Worm (Caenorhabditis elegans) whole organism, L1 larva: ENCODE data around the gene sms-1.

ENCODE experiments used
- efl-3 ChIP-seq: fragments of 200-800 bp; sonication (Bioruptor generic); optimal IDR thresholded peaks from 2 replicates; lab custom pipeline; 2018; ENCODE audit warnings: mild to moderate bottlenecking, missing genetic modification characterization, missing compliant biosample characterization
- lin-13 ChIP-seq: fragments of 150-350 bp; optimal IDR thresholded peaks from 2 replicates; lab custom pipeline; 2014; ENCODE audit warnings: missing biosample characterization, missing genetic modification reagents, missing genetic modification characterization

DNA sequence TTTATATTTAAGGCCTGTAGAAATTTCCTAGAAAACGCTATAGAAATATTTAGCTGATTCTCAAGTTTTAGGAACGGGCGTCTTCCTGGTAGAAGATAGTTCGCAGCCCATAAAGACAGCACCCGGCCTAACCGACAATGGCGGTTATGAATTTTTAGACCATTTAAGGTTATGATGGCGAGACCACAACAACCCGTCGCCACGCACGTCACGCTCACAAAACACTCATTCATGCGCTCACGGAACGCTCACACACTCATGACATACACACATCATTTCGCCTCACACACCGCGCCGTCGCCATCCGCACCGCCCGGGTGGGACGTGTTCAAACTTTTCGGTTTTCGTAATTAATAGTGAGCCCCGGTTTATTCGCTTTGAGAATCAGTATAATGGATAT lies 25.7 kb upstream of the sms-1 start:
- TF ChIP-seq lin-13 (GFP tag; lab: Kevin White, UChicago): no peak
- no peak for TF ChIP-seq efl-3 (GFP tag; lab: Kevin White, UChicago)
